Worm (Caenorhabditis elegans): Measurements from ENCODE around the gene W06D11.3.

DNA sequence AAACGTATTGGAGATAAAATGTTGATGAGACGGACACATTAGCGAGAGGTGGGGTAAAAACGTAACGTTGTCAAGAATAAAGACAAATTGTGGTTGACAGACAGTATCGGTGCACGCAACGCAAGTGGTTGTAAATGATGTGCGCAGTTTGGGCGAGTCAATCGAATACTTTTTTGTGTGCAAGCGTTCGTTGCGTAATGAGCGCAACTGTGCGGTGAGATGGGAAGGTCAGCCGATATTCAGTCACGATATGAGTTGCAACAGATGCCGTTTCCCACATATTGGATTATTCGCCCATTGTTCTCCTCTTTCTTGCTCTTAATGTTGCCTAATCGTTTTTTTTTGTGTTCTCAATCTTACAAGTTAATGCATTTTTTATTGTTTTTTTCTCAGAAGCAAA lies 22.3 kb downstream of the W06D11.3 start, which contains the start of gene ceh-40:
- TF ChIP-seq F49E8.2 (tag; optimal IDR thresholded peaks at IDR 0.05; ENCODE audit: borderline replicate concordance) (no peak), dmd-6 (GFP tag; IDR thresholded peaks at IDR 0.05) (no peak), nhr-237 (tag; optimal IDR thresholded peaks at IDR 0.05) (no peak), madf-9 (GFP tag; conservative IDR thresholded peaks at IDR 0.05) (no peak), nhr-25 (tag; optimal IDR thresholded peaks at IDR 0.05; ENCODE audit: borderline replicate concordance, insufficient read depth) (no peak), arid-1 (GFP tag; conservative IDR thresholded peaks at IDR 0.05) (no peak), unc-62 (GFP tag; optimal IDR thresholded peaks at IDR 0.05 in 1 of 2) (peak in 1 of 2 experiments; percentile 48), unc-62 (tag; optimal IDR thresholded peaks at IDR 0.05) (no peak), zag-1 (tag; optimal IDR thresholded peaks at IDR 0.05) (no peak), lin-39 (tag; optimal IDR thresholded peaks at IDR 0.05) (no peak), ces-1 (GFP tag; optimal IDR thresholded peaks at IDR 0.05) (no peak), nhr-28 (tag; optimal IDR thresholded peaks at IDR 0.05) (no peak), ctbp-1 (GFP tag; IDR thresholded peaks at IDR 0.05) (no peak), sdz-12 (GFP tag; optimal IDR thresholded peaks at IDR 0.05) (no peak)
